1 worm cellular context compared by ENCODE assay signal in the genomic region with DNA sequence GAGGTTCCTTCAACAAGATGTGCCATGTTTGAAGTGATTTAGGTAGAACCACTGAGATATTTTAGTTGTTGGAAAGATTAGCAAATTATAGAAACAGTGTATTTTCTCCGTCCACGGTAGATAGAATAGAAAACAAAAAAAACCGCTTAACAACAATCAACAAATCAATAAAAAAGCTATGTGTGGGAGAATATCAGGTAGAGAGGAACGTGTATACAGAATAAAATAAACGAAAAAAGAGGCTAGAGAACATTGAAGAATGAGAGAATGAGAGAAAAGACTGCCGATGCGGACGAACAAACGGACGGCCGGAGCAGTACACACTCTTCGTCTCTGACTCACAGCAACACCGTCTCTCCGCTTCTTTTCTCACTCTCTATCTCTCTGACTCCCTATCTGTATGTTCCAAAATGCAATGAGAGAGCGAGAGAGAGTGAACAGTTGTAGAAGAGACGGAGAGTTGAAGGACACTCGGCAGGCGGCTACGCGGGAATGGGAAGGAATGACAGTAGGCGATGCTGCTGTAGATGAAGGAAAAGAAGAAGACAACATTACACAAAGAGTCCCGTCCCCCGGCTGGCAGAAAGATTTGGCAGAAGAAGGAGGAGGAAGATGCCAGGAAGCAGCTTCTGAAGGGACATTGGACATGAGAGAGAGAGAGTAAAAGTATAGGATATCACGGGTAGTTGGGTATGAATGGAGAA.
TF ChIP-seq lines count a peak whose summit lies in the region.

A gene (minus strand): TSS at position 51 of the 704 bp plus-strand sequence.

TF ChIP-seq in whole organism, L1 larva, 84 proteins besides CTCF, POLR2A, EP300 and RAD21 (continued from another document):
- TF ChIP-seq zag-1 (tag; optimal IDR thresholded peaks at IDR 0.05; lab: Kevin White, UChicago) (no peak), C34B4.2 (tag; optimal IDR thresholded peaks at IDR 0.05; lab: Kevin White, UChicago) (no peak), unc-86 (tag; optimal IDR thresholded peaks at IDR 0.05; lab: Kevin White, UChicago) (peak; percentile 18), C16A3.4 (tag; optimal IDR thresholded peaks at IDR 0.05; lab: Kevin White, UChicago) (peak; percentile 52), hlh-17 (GFP tag; optimal IDR thresholded peaks at IDR 0.05; lab: Kevin White, UChicago; ENCODE audit: borderline replicate concordance) (no peak), alr-1 (tag; optimal IDR thresholded peaks at IDR 0.05; lab: Kevin White, UChicago; ENCODE audit: borderline replicate concordance) (no peak), nhr-19 (GFP tag; conservative IDR thresholded peaks at IDR 0.05; lab: Robert Waterston, UW) (peak; percentile 62), nhr-90 (tag; optimal IDR thresholded peaks at IDR 0.05; lab: Kevin White, UChicago; ENCODE audit: poor library complexity) (peak; percentile 53), ceh-90 (tag; optimal IDR thresholded peaks at IDR 0.05; lab: Kevin White, UChicago) (no peak), unc-62 (GFP tag; optimal IDR thresholded peaks at IDR 0.05; lab: Kevin White, UChicago) (no peak), lin-15B (tag; optimal IDR thresholded peaks at IDR 0.05; lab: Kevin White, UChicago) (no peak), ztf-4 (tag; optimal IDR thresholded peaks at IDR 0.05; lab: Kevin White, UChicago) (peak; percentile 43), hlh-4 (tag; optimal IDR thresholded peaks at IDR 0.05; lab: Kevin White, UChicago) (no peak), aly-2 (tag; optimal IDR thresholded peaks at IDR 0.05; lab: Kevin White, UChicago) (peak; percentile 5), mef-2 (tag; optimal IDR thresholded peaks at IDR 0.05; lab: Kevin White, UChicago) (no peak), lir-3 (tag; optimal IDR thresholded peaks at IDR 0.05; lab: Kevin White, UChicago; ENCODE audit: poor library complexity) (peak; percentile 12), efl-1 (optimal IDR thresholded peaks at IDR 0.05; lab: Kevin White, UChicago) (peak; percentile 67 to 75), efl-1 (GFP tag; optimal IDR thresholded peaks at IDR 0.05 in 1 of 2; lab: Kevin White, UChicago) (peak; percentile 40 to 94), lin-39 (tag; optimal IDR thresholded peaks at IDR 0.05; lab: Kevin White, UChicago) (no peak), blmp-1 (tag; optimal IDR thresholded peaks at IDR 0.05; lab: Kevin White, UChicago) (peak; percentile 51), pax-3 (tag; optimal IDR thresholded peaks at IDR 0.05; lab: Kevin White, UChicago) (no peak), Y116A8C.19 (tag; optimal IDR thresholded peaks at IDR 0.05; lab: Kevin White, UChicago; ENCODE audit: borderline replicate concordance) (no peak)
TF ChIP-seq in whole organism, L1 larva: peak in this region for 37.
